Fruit fly (Drosophila melanogaster) whole organism, embryonic: ENCODE results near the gene CycE.

ENCODE experiments used
- Antp ChIP-seq: fragments of 200-800 bp; sonication (Bioruptor generic); optimal IDR thresholded peaks from 3 replicates; lab custom pipeline; 2016; ENCODE audit warnings: missing biosample characterization, missing genetic modification characterization
- Asciz ChIP-seq: fragments of 200-800 bp; sonication (Bioruptor generic); optimal IDR thresholded peaks from 2 replicates; lab custom pipeline; 2017; ENCODE audit warnings: missing biosample characterization, mild to moderate bottlenecking, missing genetic modification characterization, missing genetic modification reagents
- B-H2 ChIP-seq: fragments of 200-800 bp; sonication (Bioruptor generic); optimal IDR thresholded peaks from 2 replicates; lab custom pipeline; 2018; ENCODE audit warnings: missing biosample characterization, mild to moderate bottlenecking, missing genetic modification characterization
- CG10274 ChIP-seq: fragments of 200-800 bp; sonication (Bioruptor generic); optimal IDR thresholded peaks from 3 replicates; lab custom pipeline; 2017; ENCODE audit warnings: missing biosample characterization, mild to moderate bottlenecking, missing genetic modification characterization
- CG10321 ChIP-seq: fragments of 200-800 bp; sonication (Bioruptor generic); IDR thresholded peaks from 2 replicates; pipeline ENCODE4 v1.3.6; 2022; ENCODE audit warnings: missing biosample characterization, missing genetic modification characterization
- CG10979 ChIP-seq: fragments of 200-800 bp; sonication (Bioruptor generic); optimal IDR thresholded peaks from 2 replicates; lab custom pipeline; 2018; ENCODE audit warnings: missing biosample characterization, mild to moderate bottlenecking, missing genetic modification characterization, moderate library complexity
- CG11093 ChIP-seq: fragments of 200-800 bp; sonication (Bioruptor generic); IDR thresholded peaks from 3 replicates; pipeline ENCODE4 v1.3.6; 2022; ENCODE audit warnings: missing biosample characterization, missing genetic modification characterization
- CG15479 ChIP-seq: fragments of 200-800 bp; sonication (Bioruptor generic); optimal IDR thresholded peaks from 3 replicates; lab custom pipeline; 2019; ENCODE audit warnings: missing biosample characterization, mild to moderate bottlenecking, missing genetic modification characterization, moderate library complexity
- CG17568 ChIP-seq: fragments of 200-800 bp; sonication (Bioruptor generic); optimal IDR thresholded peaks from 2 replicates; lab custom pipeline; 2018; ENCODE audit warnings: missing biosample characterization, mild to moderate bottlenecking, missing genetic modification characterization, moderate library complexity
- CG17829 ChIP-seq: fragments of 200-800 bp; optimal IDR thresholded peaks from 2 replicates; lab custom pipeline; 2019; ENCODE audit warnings: missing biosample characterization, mild to moderate bottlenecking, missing genetic modification characterization, moderate library complexity
- CG1832 ChIP-seq: fragments of 200-800 bp; sonication (Bioruptor generic); optimal IDR thresholded peaks from 2 replicates; lab custom pipeline; 2017; ENCODE audit warnings: missing biosample characterization, mild to moderate bottlenecking, missing genetic modification characterization, inconsistent platforms
- CG18476 ChIP-seq: fragments of 200-800 bp; sonication (Bioruptor generic); optimal IDR thresholded peaks from 2 replicates; lab custom pipeline; 2016; ENCODE audit warnings: missing biosample characterization, mild to moderate bottlenecking, missing genetic modification characterization
- CG2712 ChIP-seq: fragments of 200-800 bp; optimal IDR thresholded peaks from 3 replicates; lab custom pipeline; 2019; ENCODE audit warnings: missing biosample characterization, mild to moderate bottlenecking, missing genetic modification characterization, moderate library complexity
- CG2889 ChIP-seq: fragments of 200-800 bp; sonication (Bioruptor generic); IDR thresholded peaks from 3 replicates; pipeline ENCODE4 v1.3.6; 2022; ENCODE audit warnings: missing biosample characterization, missing genetic modification characterization
- CG4282 ChIP-seq: fragments of 200-800 bp; sonication (Bioruptor generic); optimal IDR thresholded peaks from 2 replicates; lab custom pipeline; 2016; ENCODE audit warnings: missing biosample characterization, missing genetic modification characterization
- CG4360 ChIP-seq: fragments of 200-800 bp; sonication (Bioruptor generic); IDR thresholded peaks from 2 replicates; pipeline ENCODE4 v1.3.6; 2022; ENCODE audit warnings: missing biosample characterization, missing genetic modification characterization
- CG7271 ChIP-seq: fragments of 200-800 bp; sonication (Bioruptor generic); optimal IDR thresholded peaks from 2 replicates; lab custom pipeline; 2018; ENCODE audit warnings: missing biosample characterization, mild to moderate bottlenecking, missing genetic modification characterization, moderate library complexity
- CG8359 ChIP-seq: fragments of 200-800 bp; sonication (Bioruptor generic); optimal IDR thresholded peaks from 2 replicates; lab custom pipeline; 2017; ENCODE audit warnings: missing biosample characterization, mild to moderate bottlenecking, missing genetic modification characterization, borderline replicate concordance
- CG8388 ChIP-seq: fragments of 200-800 bp; sonication (Bioruptor generic); optimal IDR thresholded peaks from 2 replicates; lab custom pipeline; 2019; ENCODE audit warnings: missing biosample characterization, mild to moderate bottlenecking, missing genetic modification characterization, moderate library complexity
- CG8924 ChIP-seq: fragments of 200-800 bp; optimal IDR thresholded peaks from 3 replicates; lab custom pipeline; 2019; ENCODE audit warnings: missing biosample characterization, mild to moderate bottlenecking, missing genetic modification characterization, moderate library complexity
- CG9437 ChIP-seq: fragments of 200-800 bp; sonication (Bioruptor generic); optimal IDR thresholded peaks from 2 replicates; lab custom pipeline; 2018; ENCODE audit warnings: missing biosample characterization, mild to moderate bottlenecking, missing genetic modification characterization
- CG9727 ChIP-seq: fragments of 200-800 bp; sonication (Bioruptor generic); optimal IDR thresholded peaks from 3 replicates; lab custom pipeline; 2017; ENCODE audit warnings: missing biosample characterization, mild to moderate bottlenecking, missing genetic modification characterization
- CoRest ChIP-seq: fragments of 200-800 bp; sonication (Bioruptor generic); optimal IDR thresholded peaks from 3 replicates; lab custom pipeline; 2018; ENCODE audit warnings: missing biosample characterization, mild to moderate bottlenecking, missing genetic modification characterization, moderate library complexity
- D ChIP-seq, 2 experiments: fragments of 200-800 bp in 1 of 2; fragments of >200 bp in 1 of 2; sonication (Bioruptor generic) in 1 of 2; optimal IDR thresholded peaks; 2 replicates in 1 of 2; 3 replicates in 1 of 2; lab custom pipeline; 2017; ENCODE audit warnings: mild to moderate bottlenecking in 1 of 2, missing biosample characterization in 1 of 2, missing genetic modification characterization in 1 of 2, missing genetic modification reagents in 1 of 2
- Deaf1 ChIP-seq: fragments of 200-800 bp; optimal IDR thresholded peaks from 3 replicates; lab custom pipeline; 2019; ENCODE audit warnings: missing biosample characterization, mild to moderate bottlenecking, missing genetic modification characterization, moderate library complexity
- Fer2 ChIP-seq: fragments of 200-800 bp; sonication (Bioruptor generic); optimal IDR thresholded peaks from 2 replicates; lab custom pipeline; 2018; ENCODE audit warnings: missing biosample characterization, mild to moderate bottlenecking, missing genetic modification characterization, moderate library complexity
- Hr3 ChIP-seq: fragments of 200-800 bp; sonication (Bioruptor generic); optimal IDR thresholded peaks from 3 replicates; lab custom pipeline; 2016; ENCODE audit warnings: missing biosample characterization, missing genetic modification characterization
- Kr ChIP-seq: fragments of 200-800 bp; sonication (Bioruptor generic); optimal IDR thresholded peaks from 2 replicates; lab custom pipeline; 2017; ENCODE audit warnings: missing biosample characterization, mild to moderate bottlenecking, missing genetic modification characterization
- Opbp ChIP-seq: fragments of 200-800 bp; sonication (Bioruptor generic); IDR thresholded peaks from 3 replicates; pipeline ENCODE4 v1.3.6; 2022; ENCODE audit warnings: missing biosample characterization, missing genetic modification characterization; ENCODE audit not compliant: partially characterized antibody
- Sry-β ChIP-seq: fragments of 200-800 bp; sonication (Bioruptor generic); optimal IDR thresholded peaks from 2 replicates; lab custom pipeline; 2018; ENCODE audit warnings: missing biosample characterization, mild to moderate bottlenecking, missing genetic modification characterization, moderate library complexity
- Trl ChIP-seq, 3 experiments: fragments of >200 bp in 2 of 3; fragments of 200-800 bp in 1 of 3; sonication (Bioruptor generic) in 1 of 3; optimal IDR thresholded peaks; 2 replicates in 1 of 3; 3 replicates in 2 of 3; lab custom pipeline; 2016 to 2017; ENCODE audit warnings: missing biosample characterization in 1 of 3, missing genetic modification characterization in 1 of 3
- Xrp1 ChIP-seq: fragments of 200-800 bp; sonication (Bioruptor generic); IDR thresholded peaks from 2 replicates; pipeline ENCODE4 v1.3.6; 2022; ENCODE audit warnings: missing biosample characterization, missing genetic modification characterization
- cad ChIP-seq: fragments of >200 bp; optimal IDR thresholded peaks from 2 replicates; lab custom pipeline; 2017; ENCODE audit warnings: missing biosample characterization, missing genetic modification characterization
- chif ChIP-seq, 2 experiments: fragments of 200-800 bp; sonication (Bioruptor generic); optimal IDR thresholded peaks; 3 replicates each; lab custom pipeline; 2016; ENCODE audit warnings: missing biosample characterization in 2 of 2, missing genetic modification characterization in 2 of 2
- danr ChIP-seq: fragments of 200-800 bp; sonication (Bioruptor generic); IDR thresholded peaks from 2 replicates; pipeline ENCODE4 v1.3.6; 2022; ENCODE audit warnings: missing biosample characterization, missing genetic modification characterization
- emc ChIP-seq: fragments of 200-800 bp; sonication (Bioruptor generic); optimal IDR thresholded peaks from 2 replicates; lab custom pipeline; 2016; ENCODE audit warnings: missing biosample characterization, missing genetic modification characterization
- fd102C ChIP-seq: fragments of 200-800 bp; sonication (Bioruptor generic); optimal IDR thresholded peaks from 2 replicates; lab custom pipeline; 2018; ENCODE audit warnings: missing biosample characterization, mild to moderate bottlenecking, missing genetic modification characterization, moderate library complexity
- gem ChIP-seq: fragments of 200-800 bp; sonication (Bioruptor generic); optimal IDR thresholded peaks from 2 replicates; lab custom pipeline; 2019; ENCODE audit warnings: missing biosample characterization, mild to moderate bottlenecking, missing genetic modification characterization, moderate library complexity
- gfzf ChIP-seq: fragments of 200-800 bp; sonication (Bioruptor generic); optimal IDR thresholded peaks from 2 replicates; lab custom pipeline; 2016; ENCODE audit warnings: missing biosample characterization, mild to moderate bottlenecking, missing genetic modification characterization, moderate library complexity
- insv ChIP-seq, 2 experiments: fragments of 200-800 bp; sonication (Bioruptor generic); optimal IDR thresholded peaks; 3 replicates each; lab custom pipeline; 2016 to 2018; ENCODE audit warnings: missing biosample characterization in 2 of 2, missing genetic modification characterization in 2 of 2
- jigr1 ChIP-seq: fragments of 200-800 bp; sonication (Bioruptor generic); IDR thresholded peaks from 3 replicates; pipeline ENCODE4 v1.3.6; 2022; ENCODE audit warnings: missing biosample characterization, missing genetic modification characterization
- jing ChIP-seq: fragments of 200-800 bp; sonication (Bioruptor generic); optimal IDR thresholded peaks from 2 replicates; lab custom pipeline; 2018; ENCODE audit warnings: missing biosample characterization, mild to moderate bottlenecking, missing genetic modification characterization
- kni ChIP-seq: fragments of 200-800 bp; sonication (Bioruptor generic); optimal IDR thresholded peaks from 3 replicates; lab custom pipeline; 2017; ENCODE audit warnings: mild to moderate bottlenecking, missing biosample characterization, missing genetic modification reagents, missing genetic modification characterization
- mld ChIP-seq: fragments of 200-800 bp; sonication (Bioruptor generic); IDR thresholded peaks from 3 replicates; pipeline ENCODE4 v1.3.6; 2022; ENCODE audit warnings: missing biosample characterization, missing genetic modification characterization; ENCODE audit not compliant: partially characterized antibody
- pfk ChIP-seq: fragments of 200-800 bp; sonication (Bioruptor generic); optimal IDR thresholded peaks from 2 replicates; lab custom pipeline; 2018; ENCODE audit warnings: missing biosample characterization, mild to moderate bottlenecking, missing genetic modification characterization, moderate library complexity
- pnt ChIP-seq: fragments of 200-800 bp; sonication (Bioruptor generic); optimal IDR thresholded peaks from 3 replicates; lab custom pipeline; 2016; ENCODE audit warnings: missing biosample characterization, missing genetic modification characterization
- pros ChIP-seq: fragments of 200-800 bp; sonication (Bioruptor generic); optimal IDR thresholded peaks from 3 replicates; lab custom pipeline; 2019; ENCODE audit warnings: missing biosample characterization, mild to moderate bottlenecking, missing genetic modification characterization, moderate library complexity
- schlank ChIP-seq: fragments of 200-800 bp; sonication (Bioruptor generic); optimal IDR thresholded peaks from 2 replicates; lab custom pipeline; 2018; ENCODE audit warnings: missing biosample characterization, mild to moderate bottlenecking, missing genetic modification characterization
- tio ChIP-seq: fragments of 200-800 bp; sonication (Bioruptor generic); optimal IDR thresholded peaks from 2 replicates; lab custom pipeline; 2017; ENCODE audit warnings: missing biosample characterization, missing genetic modification characterization, inconsistent platforms

CycE gene

DNA sequence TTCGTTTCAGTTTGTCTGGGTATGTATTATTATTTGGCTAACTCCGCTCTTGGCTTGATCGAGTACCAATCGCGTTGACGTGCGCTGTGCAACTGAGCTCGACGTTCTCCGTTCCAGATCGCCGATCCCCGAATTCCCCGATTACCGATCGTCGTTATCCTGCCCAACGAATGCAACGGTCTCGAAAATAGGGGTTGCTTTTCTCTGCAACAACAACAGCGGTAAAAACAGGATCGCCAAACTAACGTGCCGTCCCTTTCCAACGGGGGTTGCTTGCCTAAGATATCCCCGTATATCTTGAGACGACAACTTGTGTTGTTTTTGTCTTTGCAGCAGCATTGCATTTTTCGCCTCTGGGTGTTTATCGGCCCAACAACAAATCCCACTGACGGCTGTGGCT, 16.3 kb downstream of the CycE start:
- TF ChIP-seq CG17829, result peak; percentile 1
- TF ChIP-seq CG17568, result no peak
- TF ChIP-seq gem (tag; lab: Kevin White, UChicago), result no peak
- TF ChIP-seq mld (GFP tag; lab: Robert Waterston, UW), result no peak
- TF ChIP-seq jing, result no peak
- no peak for TF ChIP-seq CG11093 (GFP tag; lab: Robert Waterston, UW)
- TF ChIP-seq Antp (GFP tag; lab: Kevin White, UChicago), result no peak
- TF ChIP-seq CG4360, result peak; percentile 99
- no peak for TF ChIP-seq Opbp (GFP tag; lab: Robert Waterston, UW)
- no peak for TF ChIP-seq Sry-β (GFP tag; lab: Kevin White, UChicago)
- TF ChIP-seq CoRest (tag; lab: Kevin White, UChicago), result no peak
- TF ChIP-seq CG7271, result peak; percentile 10
- no peak for TF ChIP-seq CG4282 (GFP tag; lab: Kevin White, UChicago)
- TF ChIP-seq CG2712 (tag; lab: Kevin White, UChicago), result no peak
- TF ChIP-seq Kr (GFP tag; lab: Kevin White, UChicago), result peak; percentile 43
- no peak for TF ChIP-seq Trl (optimal IDR thresholded peaks at IDR 0.05; lab: Kevin White, UChicago)
- no peak for TF ChIP-seq Trl (GFP tag; optimal IDR thresholded peaks at IDR 0.05; lab: Kevin White, UChicago)
- no peak for TF ChIP-seq CG9727 (GFP tag; lab: Kevin White, UChicago)
- TF ChIP-seq CG10274 (GFP tag; lab: Kevin White, UChicago), result no peak
- TF ChIP-seq CG15479, result peak; percentile 98
- no peak for TF ChIP-seq danr (GFP tag; lab: Robert Waterston, UW)
- TF ChIP-seq CG8388 (GFP tag; lab: Kevin White, UChicago), result no peak
- TF ChIP-seq pfk (GFP tag; lab: Kevin White, UChicago), result peak; percentile 13
- no peak for TF ChIP-seq Fer2 (tag; lab: Kevin White, UChicago)
- peak; percentile 41 for TF ChIP-seq CG8924 (tag; lab: Kevin White, UChicago)
- no peak for TF ChIP-seq CG9437
- TF ChIP-seq CG8359 (GFP tag; lab: Kevin White, UChicago), result no peak
- peak; percentile 53 for TF ChIP-seq fd102C (GFP tag; lab: Kevin White, UChicago)
- no peak for TF ChIP-seq jigr1 (GFP tag; lab: Robert Waterston, UW)
- TF ChIP-seq D (optimal IDR thresholded peaks at IDR 0.05; lab: Kevin White, UChicago), result peak; percentile 47
- TF ChIP-seq D (GFP tag; optimal IDR thresholded peaks at IDR 0.05; lab: Kevin White, UChicago), result no peak
- no peak for TF ChIP-seq CG10979
- no peak for TF ChIP-seq B-H2
- TF ChIP-seq schlank (tag; lab: Kevin White, UChicago), result no peak
- TF ChIP-seq Hr3 (GFP tag; lab: Kevin White, UChicago), result no peak
- no peak for TF ChIP-seq Xrp1 (GFP tag; lab: Robert Waterston, UW)
- TF ChIP-seq pnt (GFP tag; lab: Kevin White, UChicago), result no peak
- TF ChIP-seq Asciz, result no peak
- peak; percentile 41 for TF ChIP-seq CG1832 (GFP tag; lab: Kevin White, UChicago)
- no peak for TF ChIP-seq CG18476 (GFP tag; lab: Kevin White, UChicago)
- no peak for TF ChIP-seq gfzf (GFP tag; lab: Kevin White, UChicago)
- no peak for TF ChIP-seq tio (GFP tag; lab: Kevin White, UChicago)
- TF ChIP-seq emc (GFP tag; lab: Kevin White, UChicago), result no peak
- TF ChIP-seq CG2889 (GFP tag; lab: Robert Waterston, UW), result no peak
- TF ChIP-seq CG10321 (GFP tag; lab: Robert Waterston, UW), result peak; percentile 62; the same call in 1 of the 2 replicates
- peak; percentile 99 for TF ChIP-seq pros (GFP tag; lab: Kevin White, UChicago)
- TF ChIP-seq chif (GFP tag; optimal IDR thresholded peaks at IDR 0.05; lab: Kevin White, UChicago), result no peak
- peak; percentile 67 for TF ChIP-seq Deaf1
- peak in 1 of 2 experiments; percentile 64 for TF ChIP-seq insv (GFP tag; optimal IDR thresholded peaks at IDR 0.05; lab: Kevin White, UChicago)
- TF ChIP-seq kni (GFP tag; lab: Kevin White, UChicago), result peak; percentile 30
- no peak for TF ChIP-seq cad
